Fruit fly (Drosophila melanogaster) whole organism, embryonic: ENCODE measurements around the gene Nmdar1.
A peak's percentile ranks its signal among the peaks of the same experiment; 100 is the strongest.

Source experiments
- CG1024 ChIP-seq: fragments of 200-800 bp; sonication (Bioruptor generic); IDR thresholded peaks from 2 replicates; pipeline ENCODE4 v1.3.6; 2022; ENCODE audit warnings: missing biosample characterization, missing genetic modification characterization
- CG12071 ChIP-seq: fragments of 200-800 bp; sonication (Bioruptor generic); optimal IDR thresholded peaks from 3 replicates; lab custom pipeline; 2018; ENCODE audit warnings: missing biosample characterization, mild to moderate bottlenecking, missing genetic modification characterization
- CG13424 ChIP-seq: fragments of 200-800 bp; sonication (Bioruptor generic); optimal IDR thresholded peaks from 2 replicates; lab custom pipeline; 2019; ENCODE audit warnings: missing biosample characterization, mild to moderate bottlenecking, missing genetic modification characterization, moderate library complexity
- CG14441 ChIP-seq: fragments of 200-800 bp; sonication (Bioruptor generic); IDR thresholded peaks from 2 replicates; pipeline ENCODE4 v1.3.6; 2022; ENCODE audit warnings: missing biosample characterization, missing genetic modification characterization
- CG15514 ChIP-seq: fragments of 200-800 bp; sonication (Bioruptor generic); optimal IDR thresholded peaks from 3 replicates; lab custom pipeline; 2017; ENCODE audit warnings: missing biosample characterization, missing genetic modification characterization, mild to moderate bottlenecking, moderate library complexity, missing genetic modification reagents
- CG16779 ChIP-seq: fragments of 200-800 bp; sonication (Bioruptor generic); IDR thresholded peaks from 2 replicates; pipeline ENCODE4 v1.3.6; 2022; ENCODE audit warnings: missing biosample characterization, missing genetic modification characterization
- CG16813 ChIP-seq: fragments of 200-800 bp; sonication (Bioruptor generic); IDR thresholded peaks from 3 replicates; pipeline ENCODE4 v1.3.6; 2022; ENCODE audit warnings: missing biosample characterization, missing genetic modification characterization; ENCODE audit not compliant: partially characterized antibody
- CG17385 ChIP-seq: fragments of 200-800 bp; sonication (Bioruptor generic); optimal IDR thresholded peaks from 3 replicates; lab custom pipeline; 2018; ENCODE audit warnings: missing biosample characterization, mild to moderate bottlenecking, missing genetic modification characterization
- CG1832 ChIP-seq: fragments of 200-800 bp; sonication (Bioruptor generic); optimal IDR thresholded peaks from 2 replicates; lab custom pipeline; 2017; ENCODE audit warnings: missing biosample characterization, mild to moderate bottlenecking, missing genetic modification characterization, inconsistent platforms
- CG3065 ChIP-seq: fragments of 200-800 bp; sonication (Bioruptor generic); optimal IDR thresholded peaks from 2 replicates; lab custom pipeline; 2016; ENCODE audit warnings: missing biosample characterization, missing genetic modification characterization
- CG34376 ChIP-seq: fragments of 200-800 bp; sonication (Bioruptor generic); optimal IDR thresholded peaks from 2 replicates; lab custom pipeline; 2018; ENCODE audit warnings: missing biosample characterization, mild to moderate bottlenecking, missing genetic modification characterization
- CG4617 ChIP-seq: fragments of 200-800 bp; sonication (Bioruptor generic); optimal IDR thresholded peaks from 3 replicates; lab custom pipeline; 2016; ENCODE audit warnings: missing biosample characterization, missing genetic modification characterization, borderline replicate concordance
- CG8290 ChIP-seq, 3 experiments: fragments of 200-800 bp; sonication (Bioruptor generic); optimal IDR thresholded peaks; 2 replicates each; lab custom pipeline; 2016 to 2019; ENCODE audit warnings: missing biosample characterization in 3 of 3, missing genetic modification characterization in 3 of 3, mild to moderate bottlenecking in 2 of 3, moderate library complexity in 1 of 3
- CG8478 ChIP-seq: fragments of >200 bp; optimal IDR thresholded peaks from 2 replicates; lab custom pipeline; 2018
- Camta ChIP-seq: fragments of 200-800 bp; sonication (Bioruptor generic); optimal IDR thresholded peaks from 2 replicates; lab custom pipeline; 2016; ENCODE audit warnings: missing biosample characterization, missing genetic modification characterization
- CoRest ChIP-seq: fragments of 200-800 bp; sonication (Bioruptor generic); optimal IDR thresholded peaks from 3 replicates; lab custom pipeline; 2018; ENCODE audit warnings: missing biosample characterization, mild to moderate bottlenecking, missing genetic modification characterization, moderate library complexity
- Deaf1 ChIP-seq: fragments of 200-800 bp; optimal IDR thresholded peaks from 3 replicates; lab custom pipeline; 2019; ENCODE audit warnings: missing biosample characterization, mild to moderate bottlenecking, missing genetic modification characterization, moderate library complexity
- E2f1 ChIP-seq: fragments of 200-800 bp; sonication (Bioruptor generic); IDR thresholded peaks from 2 replicates; pipeline ENCODE4 v1.3.6; 2022; ENCODE audit warnings: missing biosample characterization, missing genetic modification characterization
- Hmx ChIP-seq: fragments of 200-800 bp; sonication (Bioruptor generic); optimal IDR thresholded peaks from 2 replicates; lab custom pipeline; 2016; ENCODE audit warnings: missing biosample characterization, missing genetic modification characterization
- Kr ChIP-seq: fragments of 200-800 bp; sonication (Bioruptor generic); optimal IDR thresholded peaks from 2 replicates; lab custom pipeline; 2017; ENCODE audit warnings: missing biosample characterization, mild to moderate bottlenecking, missing genetic modification characterization
- Mes4 ChIP-seq: fragments of 200-800 bp; sonication (Bioruptor generic); optimal IDR thresholded peaks from 2 replicates; lab custom pipeline; 2016; ENCODE audit warnings: missing biosample characterization, missing genetic modification characterization
- Nf-YA ChIP-seq: fragments of 200-800 bp; sonication (Bioruptor generic); IDR thresholded peaks from 2 replicates; pipeline ENCODE4 v1.3.6; 2022; ENCODE audit warnings: missing biosample characterization, missing genetic modification characterization
- Opbp ChIP-seq: fragments of 200-800 bp; sonication (Bioruptor generic); IDR thresholded peaks from 3 replicates; pipeline ENCODE4 v1.3.6; 2022; ENCODE audit warnings: missing biosample characterization, missing genetic modification characterization; ENCODE audit not compliant: partially characterized antibody
- Optix ChIP-seq: fragments of 200-800 bp; sonication (Bioruptor generic); IDR thresholded peaks from 3 replicates; pipeline ENCODE4 v1.3.6; 2022; ENCODE audit warnings: missing biosample characterization, missing genetic modification characterization
- Scr ChIP-seq: fragments of 200-800 bp; sonication (Bioruptor generic); IDR thresholded peaks from 2 replicates; pipeline ENCODE4 v1.3.6; 2022; ENCODE audit warnings: missing biosample characterization, missing genetic modification characterization; ENCODE audit not compliant: partially characterized antibody
- Sry-β ChIP-seq: fragments of 200-800 bp; sonication (Bioruptor generic); optimal IDR thresholded peaks from 2 replicates; lab custom pipeline; 2018; ENCODE audit warnings: missing biosample characterization, mild to moderate bottlenecking, missing genetic modification characterization, moderate library complexity
- Stat92E ChIP-seq, 3 experiments: fragments of >200 bp in 2 of 3; fragments of 200-800 bp in 1 of 3; sonication (Bioruptor generic) in 1 of 3; optimal IDR thresholded peaks; 2 replicates each; lab custom pipeline; 2017 to 2019; ENCODE audit warnings: missing biosample characterization in 3 of 3, missing genetic modification characterization in 3 of 3, mild to moderate bottlenecking in 1 of 3, moderate library complexity in 1 of 3
- Xbp1 ChIP-seq: fragments of 200-800 bp; sonication (Bioruptor generic); optimal IDR thresholded peaks from 3 replicates; lab custom pipeline; 2016; ENCODE audit warnings: missing biosample characterization, mild to moderate bottlenecking, missing genetic modification characterization
- Xrp1 ChIP-seq: fragments of 200-800 bp; sonication (Bioruptor generic); IDR thresholded peaks from 2 replicates; pipeline ENCODE4 v1.3.6; 2022; ENCODE audit warnings: missing biosample characterization, missing genetic modification characterization
- al ChIP-seq: fragments of 200-800 bp; sonication (Bioruptor generic); IDR thresholded peaks from 2 replicates; pipeline ENCODE4 v1.3.6; 2022; ENCODE audit warnings: missing biosample characterization, missing genetic modification characterization
- dpn ChIP-seq, 2 experiments: fragments of 200-800 bp; sonication (Bioruptor generic); optimal IDR thresholded peaks; 3 replicates each; lab custom pipeline; 2016; ENCODE audit warnings: missing biosample characterization in 2 of 2, missing genetic modification characterization in 2 of 2
- emc ChIP-seq: fragments of 200-800 bp; sonication (Bioruptor generic); optimal IDR thresholded peaks from 2 replicates; lab custom pipeline; 2016; ENCODE audit warnings: missing biosample characterization, missing genetic modification characterization
- fd96Cb ChIP-seq: fragments of 200-800 bp; sonication (Bioruptor generic); optimal IDR thresholded peaks from 2 replicates; lab custom pipeline; 2018; ENCODE audit warnings: missing biosample characterization, mild to moderate bottlenecking, missing genetic modification characterization, moderate library complexity
- kah ChIP-seq: fragments of 200-800 bp; sonication (Bioruptor generic); optimal IDR thresholded peaks from 2 replicates; lab custom pipeline; 2018; ENCODE audit warnings: missing biosample characterization, mild to moderate bottlenecking, missing genetic modification characterization
- knrl ChIP-seq: fragments of 200-800 bp; sonication (Bioruptor generic); IDR thresholded peaks from 3 replicates; pipeline ENCODE4 v1.3.6; 2022; ENCODE audit warnings: missing biosample characterization, missing genetic modification characterization; ENCODE audit not compliant: partially characterized antibody
- lbe ChIP-seq: fragments of 200-800 bp; sonication (Bioruptor generic); optimal IDR thresholded peaks from 2 replicates; lab custom pipeline; 2016; ENCODE audit warnings: missing biosample characterization, mild to moderate bottlenecking, missing genetic modification characterization
- mld ChIP-seq: fragments of 200-800 bp; sonication (Bioruptor generic); IDR thresholded peaks from 3 replicates; pipeline ENCODE4 v1.3.6; 2022; ENCODE audit warnings: missing biosample characterization, missing genetic modification characterization; ENCODE audit not compliant: partially characterized antibody
- nerfin-2 ChIP-seq: fragments of 200-800 bp; sonication (Bioruptor generic); IDR thresholded peaks from 2 replicates; pipeline ENCODE4 v1.3.6; 2022; ENCODE audit warnings: missing biosample characterization, missing genetic modification characterization; ENCODE audit not compliant: partially characterized antibody
- oc ChIP-seq: fragments of 200-800 bp; sonication (Bioruptor generic); optimal IDR thresholded peaks from 2 replicates; lab custom pipeline; 2018; ENCODE audit warnings: missing biosample characterization, mild to moderate bottlenecking, missing genetic modification characterization, moderate library complexity
- pho ChIP-seq: fragments of 200-800 bp; sonication (Bioruptor generic); optimal IDR thresholded peaks from 2 replicates; lab custom pipeline; 2016; ENCODE audit warnings: missing biosample characterization, missing genetic modification characterization
- row ChIP-seq: fragments of 200-800 bp; sonication (Bioruptor generic); IDR thresholded peaks from 3 replicates; pipeline ENCODE4 v1.3.6; 2022; ENCODE audit warnings: missing biosample characterization, missing genetic modification characterization
- sens-2 ChIP-seq: fragments of 200-800 bp; sonication (Bioruptor generic); IDR thresholded peaks from 2 replicates; pipeline ENCODE4 v1.3.6; 2022; ENCODE audit warnings: missing biosample characterization, missing genetic modification characterization
- sna ChIP-seq: fragments of 200-800 bp; sonication (Bioruptor generic); IDR thresholded peaks from 2 replicates; pipeline ENCODE4 v1.3.6; 2022; ENCODE audit warnings: missing biosample characterization, missing genetic modification characterization; ENCODE audit not compliant: partially characterized antibody
- sob ChIP-seq: fragments of 200-800 bp; sonication (Bioruptor generic); IDR thresholded peaks from 2 replicates; pipeline ENCODE4 v1.3.6; 2022; ENCODE audit warnings: missing biosample characterization, missing genetic modification characterization
- sqz ChIP-seq: fragments of 200-800 bp; sonication (Bioruptor generic); optimal IDR thresholded peaks from 3 replicates; lab custom pipeline; 2018; ENCODE audit warnings: missing biosample characterization, mild to moderate bottlenecking, missing genetic modification characterization
- usp ChIP-seq: fragments of >200 bp; optimal IDR thresholded peaks from 2 replicates; lab custom pipeline; 2017; ENCODE audit warnings: missing biosample characterization, missing genetic modification characterization
- wor ChIP-seq: fragments of 200-800 bp; sonication (Bioruptor generic); IDR thresholded peaks from 2 replicates; pipeline ENCODE4 v1.3.6; 2022; ENCODE audit warnings: missing biosample characterization, missing genetic modification characterization
- z ChIP-seq: fragments of 200-800 bp; sonication (Bioruptor generic); IDR thresholded peaks from 3 replicates; pipeline ENCODE4 v1.3.6; 2022; ENCODE audit warnings: missing biosample characterization, missing genetic modification characterization

Nmdar1 gene

DNA sequence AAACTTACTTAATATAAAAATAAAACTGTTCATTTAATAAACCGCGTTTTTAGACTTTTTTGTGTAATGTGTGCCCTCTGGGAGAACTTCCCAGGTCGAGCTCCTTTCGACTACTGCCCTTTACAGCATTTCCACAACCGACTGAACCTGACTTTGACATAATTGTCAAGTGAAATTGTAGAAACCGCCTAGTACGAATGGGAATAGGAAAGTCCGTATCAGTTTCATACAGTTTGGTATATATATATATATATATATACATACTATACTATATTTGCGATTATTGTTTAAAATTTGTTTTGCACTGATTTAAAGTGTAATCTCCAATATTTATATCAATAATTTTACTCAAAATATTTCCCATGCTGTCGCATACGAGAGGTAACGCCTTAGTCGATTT lies 27.9 kb upstream of the Nmdar1 start, which contains the start of gene mia:
Gene mia (minus strand): TSS at position 101 of the 400 bp plus-strand sequence.
- TF ChIP-seq usp (GFP tag; lab: Kevin White, UChicago): no peak
- no peak for TF ChIP-seq sna (GFP tag; lab: Robert Waterston, UW)
- no peak for TF ChIP-seq emc (GFP tag; lab: Kevin White, UChicago)
- no peak for TF ChIP-seq CG16779 (GFP tag; lab: Robert Waterston, UW)
- TF ChIP-seq Xbp1 (GFP tag; lab: Kevin White, UChicago): no peak
- TF ChIP-seq, all 482 proteins: peak for 0

dm6 chr3R:5550452-5550851 lies 27.3 kb upstream of the Nmdar1 start:
- TF ChIP-seq CG17385 (GFP tag; lab: Kevin White, UChicago) (no peak), CG3065 (GFP tag; lab: Kevin White, UChicago) (no peak), z (GFP tag; lab: Robert Waterston, UW) (no peak), Opbp (GFP tag; lab: Robert Waterston, UW) (peak; percentile 71; the same call in 2 of the 3 replicates), CG16779 (GFP tag; lab: Robert Waterston, UW) (no peak), Optix (GFP tag; lab: Robert Waterston, UW) (no peak), CG1832 (GFP tag; lab: Kevin White, UChicago) (no peak), Mes4 (GFP tag; lab: Kevin White, UChicago) (no peak), E2f1 (GFP tag; lab: Robert Waterston, UW) (no peak), nerfin-2 (GFP tag; lab: Robert Waterston, UW) (peak; percentile 57; the same call in 1 of the 2 replicates), sob (no peak), Hmx (GFP tag; lab: Kevin White, UChicago) (no peak), CG13424 (tag; lab: Kevin White, UChicago) (no peak), Deaf1 (tag; lab: Kevin White, UChicago) (no peak), Nf-YA (GFP tag; lab: Robert Waterston, UW) (no peak), Xrp1 (GFP tag; lab: Robert Waterston, UW) (no peak), row (GFP tag; lab: Robert Waterston, UW) (0 out of 3 replicates have a peak, but pooled peaks have one; percentile 12), CG8478 (lab: Kevin White, UChicago) (no peak), al (no peak), CG12071 (no peak), CG8290 (GFP tag; optimal IDR thresholded peaks at IDR 0.05; lab: Kevin White, UChicago) (no peak), CG8290 (tag; optimal IDR thresholded peaks at IDR 0.05; lab: Kevin White, UChicago) (no peak), wor (GFP tag; lab: Robert Waterston, UW) (no peak), Stat92E (GFP tag; optimal IDR thresholded peaks at IDR 0.05; lab: Kevin White, UChicago) (no peak), fd96Cb (tag; lab: Kevin White, UChicago) (no peak), CG1024 (no peak), Sry-β (GFP tag; lab: Kevin White, UChicago) (no peak), lbe (no peak), kah (GFP tag; lab: Kevin White, UChicago) (no peak), CG16813 (GFP tag; lab: Robert Waterston, UW) (peak; percentile 72), CG4617 (GFP tag; lab: Kevin White, UChicago) (no peak), Scr (GFP tag; lab: Robert Waterston, UW) (peak; percentile 69), CG15514 (GFP tag; lab: Kevin White, UChicago) (peak; percentile 51), CoRest (peak; percentile 14), sqz (GFP tag; lab: Kevin White, UChicago) (no peak), Camta (GFP tag; lab: Kevin White, UChicago) (no peak), oc (tag; lab: Kevin White, UChicago) (no peak), pho (GFP tag; lab: Kevin White, UChicago) (no peak), knrl (peak; percentile 51; the same call in 1 of the 3 replicates), CG34376 (GFP tag; lab: Kevin White, UChicago) (no peak), Kr (no peak), sens-2 (no peak), CG14441 (no peak), dpn (GFP tag; optimal IDR thresholded peaks at IDR 0.05; lab: Kevin White, UChicago) (no peak), mld (GFP tag; lab: Robert Waterston, UW) (peak; percentile 41; the same call in 1 of the 3 replicates)
